Fruit fly (Drosophila melanogaster) whole organism, adult: ENCODE data around the gene Irp-1A.

ENCODE experiments used
- CG11617 ChIP-seq: fragments of 200-800 bp; sonication (Bioruptor generic); optimal IDR thresholded peaks from 2 replicates; lab custom pipeline; 2017; ENCODE audit warnings: mild to moderate bottlenecking, missing biosample characterization, missing genetic modification reagents, missing genetic modification characterization
- CG12768 ChIP-seq: fragments of 200-800 bp; sonication (Bioruptor generic); optimal IDR thresholded peaks from 2 replicates; lab custom pipeline; 2017; ENCODE audit warnings: missing biosample characterization, missing genetic modification characterization, mild to moderate bottlenecking, moderate library complexity, missing genetic modification reagents
- CG14711 ChIP-seq: fragments of 200-800 bp; sonication (Bioruptor generic); optimal IDR thresholded peaks from 2 replicates; lab custom pipeline; 2018; ENCODE audit warnings: missing biosample characterization, mild to moderate bottlenecking, missing genetic modification characterization, moderate library complexity
- CG1620 ChIP-seq: fragments of 200-800 bp; sonication (Bioruptor generic); optimal IDR thresholded peaks from 2 replicates; lab custom pipeline; 2016; ENCODE audit warnings: missing biosample characterization, missing genetic modification characterization
- CG7045 ChIP-seq: fragments of 200-800 bp; sonication (Bioruptor generic); optimal IDR thresholded peaks from 2 replicates; lab custom pipeline; 2017; ENCODE audit warnings: missing biosample characterization, mild to moderate bottlenecking, missing genetic modification characterization
- Clk ChIP-seq: fragments of 200-800 bp; sonication (Bioruptor generic); optimal IDR thresholded peaks from 2 replicates; lab custom pipeline; 2017; ENCODE audit warnings: missing biosample characterization, missing genetic modification characterization
- Crg-1 ChIP-seq: fragments of 200-800 bp; sonication (Bioruptor generic); optimal IDR thresholded peaks from 2 replicates; lab custom pipeline; 2016; ENCODE audit warnings: missing biosample characterization, missing genetic modification characterization
- Mnt ChIP-seq: fragments of 200-800 bp; sonication (Bioruptor generic); optimal IDR thresholded peaks from 2 replicates; lab custom pipeline; 2016; ENCODE audit warnings: missing biosample characterization, mild to moderate bottlenecking, missing genetic modification characterization
- bab1 ChIP-seq: fragments of 200-800 bp; sonication (Bioruptor generic); optimal IDR thresholded peaks from 3 replicates; lab custom pipeline; 2019; ENCODE audit warnings: missing biosample characterization, mild to moderate bottlenecking, missing genetic modification characterization, moderate library complexity
- cic ChIP-seq: fragments of 200-800 bp; sonication (Bioruptor generic); optimal IDR thresholded peaks from 2 replicates; lab custom pipeline; 2017; ENCODE audit warnings: missing biosample characterization, mild to moderate bottlenecking, missing genetic modification characterization, moderate library complexity
- cnc ChIP-seq, 2 experiments: fragments of >200 bp; optimal IDR thresholded peaks; 2 replicates each; lab custom pipeline; 2017
- kay ChIP-seq: fragments of 200-800 bp; sonication (Bioruptor generic); peaks from one replicate; lab custom pipeline; 2016; ENCODE audit warnings: missing biosample characterization, missing genetic modification characterization, borderline replicate concordance
- pad ChIP-seq: fragments of 200-800 bp; sonication (Bioruptor generic); optimal IDR thresholded peaks from 3 replicates; lab custom pipeline; 2017; ENCODE audit warnings: missing biosample characterization, missing genetic modification characterization, mild to moderate bottlenecking, moderate library complexity, missing genetic modification reagents
- tj ChIP-seq: fragments of 200-800 bp; sonication (Bioruptor generic); optimal IDR thresholded peaks from 3 replicates; lab custom pipeline; 2017; ENCODE audit warnings: missing biosample characterization, mild to moderate bottlenecking, missing genetic modification characterization, moderate library complexity
- toe ChIP-seq: fragments of 200-800 bp; sonication (Bioruptor generic); optimal IDR thresholded peaks from 2 replicates; lab custom pipeline; 2016; ENCODE audit warnings: missing biosample characterization, missing genetic modification characterization

Gene Irp-1A

dm6 chr3R:22673528-22673959 is 50.8 kb downstream of the Irp-1A start:
- TF ChIP-seq pad (GFP tag; lab: Kevin White, UChicago), result no peak
- no peak for TF ChIP-seq toe (GFP tag; lab: Kevin White, UChicago)
- TF ChIP-seq Mnt (GFP tag; lab: Kevin White, UChicago), result no peak
- no peak for TF ChIP-seq CG11617 (GFP tag; lab: Kevin White, UChicago)
- TF ChIP-seq Crg-1 (GFP tag; lab: Kevin White, UChicago), result no peak
- TF ChIP-seq cnc (optimal IDR thresholded peaks at IDR 0.05; lab: Kevin White, UChicago), result no peak
- TF ChIP-seq cic (GFP tag; lab: Kevin White, UChicago), result no peak
- no peak for TF ChIP-seq kay (GFP tag; lab: Kevin White, UChicago)
- no peak for TF ChIP-seq CG7045

dm6 chr3R:22672695-22673346 is 51.6 kb downstream of the Irp-1A start:
- TF ChIP-seq CG1620 (GFP tag; lab: Kevin White, UChicago) (no peak), cic (GFP tag; lab: Kevin White, UChicago) (no peak), cnc (optimal IDR thresholded peaks at IDR 0.05; lab: Kevin White, UChicago) (no peak), Mnt (GFP tag; lab: Kevin White, UChicago) (no peak), CG14711 (no peak), tj (GFP tag; lab: Kevin White, UChicago) (no peak), Crg-1 (GFP tag; lab: Kevin White, UChicago) (no peak), toe (GFP tag; lab: Kevin White, UChicago) (no peak), bab1 (GFP tag; lab: Kevin White, UChicago) (no peak), pad (GFP tag; lab: Kevin White, UChicago) (no peak), Clk (GFP tag; lab: Kevin White, UChicago) (no peak), CG12768 (no peak)
